Fruit fly (Drosophila melanogaster) whole organism, embryonic: Measurements from ENCODE around the gene PIG-T.

Source experiments
- CG10543 ChIP-seq: fragments of 200-800 bp; sonication (Bioruptor generic); optimal IDR thresholded peaks from 3 replicates; lab custom pipeline; 2017; ENCODE audit warnings: missing biosample characterization, mild to moderate bottlenecking, missing genetic modification characterization, moderate library complexity
- CG11085 ChIP-seq: fragments of 200-800 bp; sonication (Bioruptor generic); IDR thresholded peaks from 2 replicates; pipeline ENCODE4 v1.3.6; 2022; ENCODE audit warnings: missing biosample characterization, missing genetic modification characterization
- CG11093 ChIP-seq: fragments of 200-800 bp; sonication (Bioruptor generic); IDR thresholded peaks from 3 replicates; pipeline ENCODE4 v1.3.6; 2022; ENCODE audit warnings: missing biosample characterization, missing genetic modification characterization
- CG12236 ChIP-seq: fragments of 200-800 bp; sonication (Bioruptor generic); optimal IDR thresholded peaks from 2 replicates; lab custom pipeline; 2016; ENCODE audit warnings: missing biosample characterization, missing genetic modification characterization
- CG17802 ChIP-seq: fragments of 200-800 bp; sonication (Bioruptor generic); optimal IDR thresholded peaks from 2 replicates; lab custom pipeline; 2018; ENCODE audit warnings: missing biosample characterization, mild to moderate bottlenecking, missing genetic modification characterization, moderate library complexity
- CG2129 ChIP-seq: fragments of 200-800 bp; sonication (Bioruptor generic); IDR thresholded peaks from 2 replicates; pipeline ENCODE4 v1.3.6; 2022; ENCODE audit warnings: missing biosample characterization, missing genetic modification characterization; ENCODE audit not compliant: partially characterized antibody
- CG2875 ChIP-seq: fragments of 200-800 bp; sonication (Bioruptor generic); optimal IDR thresholded peaks from 2 replicates; lab custom pipeline; 2017; ENCODE audit warnings: missing biosample characterization, mild to moderate bottlenecking, missing genetic modification characterization, missing genetic modification reagents
- CG3995 ChIP-seq: fragments of 200-800 bp; sonication (Bioruptor generic); optimal IDR thresholded peaks from 3 replicates; lab custom pipeline; 2016; ENCODE audit warnings: missing biosample characterization, missing genetic modification characterization
- CG4404 ChIP-seq: fragments of 200-800 bp; sonication (Bioruptor generic); IDR thresholded peaks from 2 replicates; pipeline ENCODE4 v1.3.6; 2022; ENCODE audit warnings: missing biosample characterization, missing genetic modification characterization
- CG4820 ChIP-seq: fragments of 200-800 bp; sonication (Bioruptor generic); optimal IDR thresholded peaks from 3 replicates; lab custom pipeline; 2016; ENCODE audit warnings: missing biosample characterization, missing genetic modification characterization
- CG6175 ChIP-seq: fragments of 200-800 bp; sonication (Bioruptor generic); IDR thresholded peaks from 3 replicates; pipeline ENCODE4 v1.3.6; 2022; ENCODE audit warnings: missing biosample characterization, missing genetic modification characterization
- CG6689 ChIP-seq: fragments of 200-800 bp; sonication (Bioruptor generic); IDR thresholded peaks from 2 replicates; pipeline ENCODE4 v1.3.6; 2022; ENCODE audit warnings: missing biosample characterization, missing genetic modification characterization
- CG6813 ChIP-seq: fragments of 200-800 bp; sonication (Bioruptor generic); optimal IDR thresholded peaks from 2 replicates; lab custom pipeline; 2017; ENCODE audit warnings: missing biosample characterization, missing genetic modification characterization, mild to moderate bottlenecking, moderate library complexity, missing genetic modification reagents
- CG8924 ChIP-seq: fragments of 200-800 bp; optimal IDR thresholded peaks from 3 replicates; lab custom pipeline; 2019; ENCODE audit warnings: missing biosample characterization, mild to moderate bottlenecking, missing genetic modification characterization, moderate library complexity
- CG8944 ChIP-seq: fragments of 200-800 bp; sonication (Bioruptor generic); optimal IDR thresholded peaks from 3 replicates; lab custom pipeline; 2016; ENCODE audit warnings: missing biosample characterization, missing genetic modification characterization
- CG9437 ChIP-seq: fragments of 200-800 bp; sonication (Bioruptor generic); optimal IDR thresholded peaks from 2 replicates; lab custom pipeline; 2018; ENCODE audit warnings: missing biosample characterization, mild to moderate bottlenecking, missing genetic modification characterization
- CG9932 ChIP-seq: fragments of 200-800 bp; sonication (Bioruptor generic); IDR thresholded peaks from 2 replicates; pipeline ENCODE4 v1.3.6; 2022; ENCODE audit warnings: missing biosample characterization, missing genetic modification characterization
- Deaf1 ChIP-seq: fragments of 200-800 bp; optimal IDR thresholded peaks from 3 replicates; lab custom pipeline; 2019; ENCODE audit warnings: missing biosample characterization, mild to moderate bottlenecking, missing genetic modification characterization, moderate library complexity
- Drgx ChIP-seq: fragments of 200-800 bp; sonication (Bioruptor generic); IDR thresholded peaks from 2 replicates; pipeline ENCODE4 v1.3.6; 2022; ENCODE audit warnings: missing biosample characterization, missing genetic modification characterization
- Fer2 ChIP-seq: fragments of 200-800 bp; sonication (Bioruptor generic); optimal IDR thresholded peaks from 2 replicates; lab custom pipeline; 2018; ENCODE audit warnings: missing biosample characterization, mild to moderate bottlenecking, missing genetic modification characterization, moderate library complexity
- GATAe ChIP-seq: fragments of 200-800 bp; sonication (Bioruptor generic); conservative IDR thresholded peaks from 2 replicates; pipeline ENCODE4 v1.3.6; 2022; ENCODE audit warnings: missing biosample characterization, missing genetic modification characterization
- HmgZ ChIP-seq: fragments of 200-800 bp; sonication (Bioruptor generic); optimal IDR thresholded peaks from 2 replicates; lab custom pipeline; 2018; ENCODE audit warnings: missing biosample characterization, mild to moderate bottlenecking, missing genetic modification characterization
- MBD-R2 ChIP-seq: fragments of 200-800 bp; sonication (Bioruptor generic); IDR thresholded peaks from 2 replicates; pipeline ENCODE4 v1.3.6; 2022; ENCODE audit warnings: missing biosample characterization, missing genetic modification characterization
- Mes4 ChIP-seq: fragments of 200-800 bp; sonication (Bioruptor generic); optimal IDR thresholded peaks from 2 replicates; lab custom pipeline; 2016; ENCODE audit warnings: missing biosample characterization, missing genetic modification characterization
- Sox102F ChIP-seq: fragments of 200-800 bp; sonication (Bioruptor generic); optimal IDR thresholded peaks from 2 replicates; lab custom pipeline; 2018; ENCODE audit warnings: missing biosample characterization, mild to moderate bottlenecking, missing genetic modification characterization, moderate library complexity
- Sry-δ ChIP-seq: fragments of 200-800 bp; sonication (Bioruptor generic); optimal IDR thresholded peaks from 2 replicates; lab custom pipeline; 2016; ENCODE audit warnings: missing biosample characterization, missing genetic modification characterization
- Stat92E ChIP-seq, 3 experiments: fragments of >200 bp in 2 of 3; fragments of 200-800 bp in 1 of 3; sonication (Bioruptor generic) in 1 of 3; optimal IDR thresholded peaks; 2 replicates each; lab custom pipeline; 2017 to 2019; ENCODE audit warnings: missing biosample characterization in 3 of 3, missing genetic modification characterization in 3 of 3, mild to moderate bottlenecking in 1 of 3, moderate library complexity in 1 of 3
- Vsx1 ChIP-seq: fragments of 200-800 bp; sonication (Bioruptor generic); optimal IDR thresholded peaks from 2 replicates; lab custom pipeline; 2017; ENCODE audit warnings: missing biosample characterization, mild to moderate bottlenecking, missing genetic modification characterization, missing genetic modification reagents
- Xbp1 ChIP-seq: fragments of 200-800 bp; sonication (Bioruptor generic); optimal IDR thresholded peaks from 3 replicates; lab custom pipeline; 2016; ENCODE audit warnings: missing biosample characterization, mild to moderate bottlenecking, missing genetic modification characterization
- aop ChIP-seq: fragments of 200-800 bp; sonication (Bioruptor generic); IDR thresholded peaks from 2 replicates; pipeline ENCODE4 v1.3.6; 2022; ENCODE audit warnings: missing biosample characterization, missing genetic modification characterization
- ara ChIP-seq: fragments of 200-800 bp; sonication (Bioruptor generic); IDR thresholded peaks from 2 replicates; pipeline ENCODE4 v1.3.6; 2022; ENCODE audit warnings: missing biosample characterization, missing genetic modification characterization
- bab2 ChIP-seq: fragments of 200-800 bp; sonication (Bioruptor generic); optimal IDR thresholded peaks from 2 replicates; lab custom pipeline; 2016; ENCODE audit warnings: missing biosample characterization, missing genetic modification characterization
- bcd ChIP-seq: fragments of 200-800 bp; sonication (Bioruptor generic); optimal IDR thresholded peaks from 2 replicates; lab custom pipeline; 2017; ENCODE audit warnings: missing biosample characterization, mild to moderate bottlenecking, missing genetic modification characterization
- da ChIP-seq: fragments of 200-800 bp; sonication (Bioruptor generic); optimal IDR thresholded peaks from 2 replicates; lab custom pipeline; 2016; ENCODE audit warnings: missing biosample characterization, missing genetic modification characterization
- ems ChIP-seq: fragments of 200-800 bp; sonication (Bioruptor generic); optimal IDR thresholded peaks from 3 replicates; lab custom pipeline; 2016; ENCODE audit warnings: missing biosample characterization, missing genetic modification characterization
- esg ChIP-seq: fragments of 200-800 bp; sonication (Bioruptor generic); conservative IDR thresholded peaks from 2 replicates; pipeline ENCODE4 v1.3.6; 2022; ENCODE audit warnings: missing biosample characterization, missing genetic modification characterization
- ftz-f1 ChIP-seq: fragments of 200-800 bp; sonication (Bioruptor generic); optimal IDR thresholded peaks from 2 replicates; lab custom pipeline; 2016; ENCODE audit warnings: missing biosample characterization, missing genetic modification characterization
- gfzf ChIP-seq: fragments of 200-800 bp; sonication (Bioruptor generic); optimal IDR thresholded peaks from 2 replicates; lab custom pipeline; 2016; ENCODE audit warnings: missing biosample characterization, mild to moderate bottlenecking, missing genetic modification characterization, moderate library complexity
- grn ChIP-seq: fragments of 200-800 bp; sonication (Bioruptor generic); optimal IDR thresholded peaks from 3 replicates; lab custom pipeline; 2017; ENCODE audit warnings: missing biosample characterization, missing genetic modification characterization
- hth ChIP-seq: fragments of >200 bp; optimal IDR thresholded peaks from 2 replicates; lab custom pipeline; 2017; ENCODE audit warnings: inconsistent platforms
- lab ChIP-seq: fragments of 200-800 bp; sonication (Bioruptor generic); optimal IDR thresholded peaks from 3 replicates; lab custom pipeline; 2017; ENCODE audit warnings: missing biosample characterization, missing genetic modification characterization, mild to moderate bottlenecking, moderate library complexity, missing genetic modification reagents
- lola ChIP-seq, 3 experiments: fragments of >200 bp in 2 of 3; fragments of 200-800 bp in 1 of 3; sonication (Bioruptor generic) in 1 of 3; optimal IDR thresholded peaks; 2 replicates each; lab custom pipeline; 2017 to 2019; ENCODE audit warnings: missing biosample characterization in 3 of 3, missing genetic modification characterization in 3 of 3, mild to moderate bottlenecking in 1 of 3, moderate library complexity in 1 of 3
- org-1 ChIP-seq: fragments of 200-800 bp; sonication (Bioruptor generic); optimal IDR thresholded peaks from 2 replicates; lab custom pipeline; 2017; ENCODE audit warnings: missing biosample characterization, missing genetic modification characterization
- phol ChIP-seq: fragments of 200-800 bp; sonication (Bioruptor generic); optimal IDR thresholded peaks from 3 replicates; lab custom pipeline; 2018; ENCODE audit warnings: missing biosample characterization, mild to moderate bottlenecking, missing genetic modification characterization, moderate library complexity
- pum ChIP-seq: fragments of 200-800 bp; sonication (Bioruptor generic); optimal IDR thresholded peaks from 2 replicates; lab custom pipeline; 2016; ENCODE audit warnings: missing biosample characterization, missing genetic modification characterization
- sisA ChIP-seq: fragments of 200-800 bp; sonication (Bioruptor generic); IDR thresholded peaks from 2 replicates; pipeline ENCODE4 v1.3.6; 2022; ENCODE audit warnings: missing biosample characterization, missing genetic modification characterization
- sna ChIP-seq: fragments of 200-800 bp; sonication (Bioruptor generic); IDR thresholded peaks from 2 replicates; pipeline ENCODE4 v1.3.6; 2022; ENCODE audit warnings: missing biosample characterization, missing genetic modification characterization; ENCODE audit not compliant: partially characterized antibody
- tap ChIP-seq: fragments of 200-800 bp; optimal IDR thresholded peaks from 3 replicates; lab custom pipeline; 2019; ENCODE audit warnings: missing biosample characterization, mild to moderate bottlenecking, missing genetic modification characterization, moderate library complexity
- wek ChIP-seq: fragments of 200-800 bp; sonication (Bioruptor generic); optimal IDR thresholded peaks from 3 replicates; lab custom pipeline; 2018; ENCODE audit warnings: missing biosample characterization, mild to moderate bottlenecking, missing genetic modification characterization, moderate library complexity
- yki ChIP-seq: fragments of >200 bp; optimal IDR thresholded peaks from 3 replicates; lab custom pipeline; 2018
- zf30C ChIP-seq: fragments of 200-800 bp; sonication (Bioruptor generic); optimal IDR thresholded peaks from 3 replicates; lab custom pipeline; 2018; ENCODE audit warnings: missing biosample characterization, mild to moderate bottlenecking, missing genetic modification characterization

PIG-T gene

DNA sequence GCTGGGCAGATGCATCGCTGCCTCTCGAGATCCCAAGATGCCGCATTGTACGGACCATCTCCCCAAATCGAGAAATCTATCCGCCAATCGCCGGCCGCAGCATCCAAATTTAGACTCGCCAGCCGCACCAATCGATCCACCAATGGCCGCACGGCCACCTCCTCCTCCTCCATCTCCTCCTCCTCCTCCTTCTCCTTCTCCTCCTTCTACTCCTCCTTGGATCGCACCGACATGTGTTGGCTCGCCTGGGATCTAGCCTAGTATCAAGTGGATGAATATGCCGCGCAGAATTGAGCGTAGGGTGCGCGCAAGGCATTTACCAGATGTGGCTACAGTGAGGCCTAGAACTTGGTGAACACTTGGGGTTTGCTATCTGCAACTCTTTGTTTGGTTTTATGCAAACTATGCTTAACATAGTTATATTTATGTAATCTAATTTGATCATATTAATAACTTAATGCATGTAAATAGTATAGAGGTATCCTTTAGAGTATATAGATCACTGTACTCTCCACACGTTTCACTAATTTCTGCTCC lies 48.0 kb upstream of the PIG-T start, which contains the start of gene org-1 (continued):
- TF ChIP-seq CG9932 (GFP tag; lab: Robert Waterston, UW) (peak; percentile 95), CG6175 (GFP tag; lab: Robert Waterston, UW) (peak; percentile 93), lola (GFP tag; optimal IDR thresholded peaks at IDR 0.05; lab: Kevin White, UChicago) (peak in 1 of 3 experiments; percentile 95), aop (peak; percentile 93), ftz-f1 (no peak), phol (tag; lab: Kevin White, UChicago) (peak; percentile 96), Vsx1 (GFP tag; lab: Kevin White, UChicago) (peak; percentile 83), CG6813 (GFP tag; lab: Kevin White, UChicago) (peak; percentile 91), da (GFP tag; lab: Kevin White, UChicago) (peak; percentile 73), sna (GFP tag; lab: Robert Waterston, UW) (no peak), CG2875 (GFP tag; lab: Kevin White, UChicago) (peak; percentile 92), CG3995 (GFP tag; lab: Kevin White, UChicago) (peak; percentile 34), CG4820 (GFP tag; lab: Kevin White, UChicago) (peak; percentile 96), CG4404 (GFP tag; lab: Robert Waterston, UW) (peak; percentile 98), esg (GFP tag; lab: Robert Waterston, UW) (peak; percentile 97), Fer2 (tag; lab: Kevin White, UChicago) (peak; percentile 89), CG11085 (GFP tag; lab: Robert Waterston, UW) (peak; percentile 93), sisA (GFP tag; lab: Robert Waterston, UW) (peak; percentile 98), GATAe (GFP tag; lab: Robert Waterston, UW) (peak; percentile 76), CG10543 (GFP tag; lab: Kevin White, UChicago) (peak; percentile 88), ara (GFP tag; lab: Robert Waterston, UW) (peak; percentile 99), lab (GFP tag; lab: Kevin White, UChicago) (peak; percentile 94), Sox102F (GFP tag; lab: Kevin White, UChicago) (peak; percentile 96), pum (peak; percentile 89), CG6689 (peak; percentile 98), bab2 (GFP tag; lab: Kevin White, UChicago) (peak; percentile 75), grn (GFP tag; lab: Kevin White, UChicago) (peak; percentile 51), yki (no peak), zf30C (no peak), wek (GFP tag; lab: Kevin White, UChicago) (peak; percentile 74), tap (peak; percentile 95), CG9437 (peak; percentile 79), org-1 (GFP tag; lab: Kevin White, UChicago) (peak; percentile 92), CG12236 (GFP tag; lab: Kevin White, UChicago) (peak; percentile 50), HmgZ (tag; lab: Kevin White, UChicago) (peak; percentile 94), Drgx (peak; percentile 93), Xbp1 (GFP tag; lab: Kevin White, UChicago) (peak; percentile 96), Deaf1 (tag; lab: Kevin White, UChicago) (peak; percentile 65), ems (GFP tag; lab: Kevin White, UChicago) (peak; percentile 79), CG11093 (peak; percentile 98), CG8924 (peak; percentile 94), gfzf (no peak), MBD-R2 (peak; percentile 89), Mes4 (peak; percentile 67), CG2129 (GFP tag; lab: Robert Waterston, UW) (no peak), Sry-δ (GFP tag; lab: Kevin White, UChicago) (peak; percentile 42), hth (lab: Kevin White, UChicago) (no peak), CG17802 (tag; lab: Kevin White, UChicago) (peak; percentile 81), CG8944 (GFP tag; lab: Kevin White, UChicago) (peak; percentile 86), bcd (GFP tag; lab: Kevin White, UChicago) (peak; percentile 94), Stat92E (GFP tag; optimal IDR thresholded peaks at IDR 0.05; lab: Kevin White, UChicago) (peak in 1 of 3 experiments; percentile 89)
